Fruit fly (Drosophila melanogaster) whole organism, embryonic: Measurements from ENCODE around the gene Ac3.

Source experiments
- Asciz ChIP-seq: fragments of 200-800 bp; sonication (Bioruptor generic); optimal IDR thresholded peaks from 2 replicates; lab custom pipeline; 2017; ENCODE audit warnings: missing biosample characterization, mild to moderate bottlenecking, missing genetic modification characterization, missing genetic modification reagents
- CG10209 ChIP-seq: fragments of 200-800 bp; sonication (Bioruptor generic); optimal IDR thresholded peaks from 3 replicates; lab custom pipeline; 2017; ENCODE audit warnings: missing biosample characterization, mild to moderate bottlenecking, missing genetic modification characterization, missing genetic modification reagents
- CG10462 ChIP-seq: fragments of 200-800 bp; sonication (Bioruptor generic); optimal IDR thresholded peaks from 2 replicates; lab custom pipeline; 2016; ENCODE audit warnings: missing biosample characterization, missing genetic modification characterization
- CG10543 ChIP-seq: fragments of 200-800 bp; sonication (Bioruptor generic); optimal IDR thresholded peaks from 3 replicates; lab custom pipeline; 2017; ENCODE audit warnings: missing biosample characterization, mild to moderate bottlenecking, missing genetic modification characterization, moderate library complexity
- CG1233 ChIP-seq: fragments of 200-800 bp; sonication (Bioruptor generic); optimal IDR thresholded peaks from 4 replicates; lab custom pipeline; 2018; ENCODE audit warnings: missing biosample characterization, mild to moderate bottlenecking, missing genetic modification characterization
- CG13287 ChIP-seq: fragments of 200-800 bp; sonication (Bioruptor generic); IDR thresholded peaks from 2 replicates; pipeline ENCODE4 v1.3.6; 2022; ENCODE audit warnings: missing biosample characterization, missing genetic modification characterization; ENCODE audit not compliant: partially characterized antibody
- CG15269 ChIP-seq: fragments of 200-800 bp; sonication (Bioruptor generic); optimal IDR thresholded peaks from 2 replicates; lab custom pipeline; 2018; ENCODE audit warnings: missing biosample characterization, mild to moderate bottlenecking, missing genetic modification characterization, moderate library complexity
- CG15514 ChIP-seq: fragments of 200-800 bp; sonication (Bioruptor generic); optimal IDR thresholded peaks from 3 replicates; lab custom pipeline; 2017; ENCODE audit warnings: missing biosample characterization, missing genetic modification characterization, mild to moderate bottlenecking, moderate library complexity, missing genetic modification reagents
- CG16863 ChIP-seq: fragments of 200-800 bp; sonication (Bioruptor generic); optimal IDR thresholded peaks from 3 replicates; lab custom pipeline; 2016; ENCODE audit warnings: missing biosample characterization, missing genetic modification characterization
- CG17385 ChIP-seq: fragments of 200-800 bp; sonication (Bioruptor generic); optimal IDR thresholded peaks from 3 replicates; lab custom pipeline; 2018; ENCODE audit warnings: missing biosample characterization, mild to moderate bottlenecking, missing genetic modification characterization
- CG18011 ChIP-seq: fragments of 200-800 bp; sonication (Bioruptor generic); optimal IDR thresholded peaks from 2 replicates; lab custom pipeline; 2017; ENCODE audit warnings: missing biosample characterization, missing genetic modification characterization, mild to moderate bottlenecking, moderate library complexity, missing genotype
- CG2199 ChIP-seq: fragments of 200-800 bp; sonication (Bioruptor generic); IDR thresholded peaks from 3 replicates; pipeline ENCODE4 v1.3.6; 2022; ENCODE audit warnings: missing biosample characterization, missing genetic modification characterization
- CG2678 ChIP-seq: fragments of 200-800 bp; sonication (Bioruptor generic); optimal IDR thresholded peaks from 3 replicates; lab custom pipeline; 2019; ENCODE audit warnings: missing biosample characterization, mild to moderate bottlenecking, missing genetic modification characterization, moderate library complexity
- CG2712 ChIP-seq: fragments of 200-800 bp; optimal IDR thresholded peaks from 3 replicates; lab custom pipeline; 2019; ENCODE audit warnings: missing biosample characterization, mild to moderate bottlenecking, missing genetic modification characterization, moderate library complexity
- CG31365 ChIP-seq: fragments of 200-800 bp; sonication (Bioruptor generic); optimal IDR thresholded peaks from 2 replicates; lab custom pipeline; 2018; ENCODE audit warnings: missing biosample characterization, mild to moderate bottlenecking, missing genetic modification characterization
- CG31441 ChIP-seq: fragments of 200-800 bp; sonication (Bioruptor generic); IDR thresholded peaks from 2 replicates; pipeline ENCODE4 v1.3.6; 2022; ENCODE audit warnings: missing biosample characterization, missing genetic modification characterization
- CG32767 ChIP-seq: fragments of 200-800 bp; sonication (Bioruptor generic); IDR thresholded peaks from 2 replicates; pipeline ENCODE4 v1.3.6; 2022; ENCODE audit warnings: missing biosample characterization, missing genetic modification characterization
- CG42726 ChIP-seq: fragments of 200-800 bp; sonication (Bioruptor generic); IDR thresholded peaks from 2 replicates; pipeline ENCODE4 v1.3.6; 2022; ENCODE audit warnings: missing biosample characterization, missing genetic modification characterization; ENCODE audit not compliant: partially characterized antibody
- CG5245 ChIP-seq: fragments of 200-800 bp; sonication (Bioruptor generic); optimal IDR thresholded peaks from 3 replicates; lab custom pipeline; 2016; ENCODE audit warnings: missing biosample characterization, missing genetic modification characterization
- CG7372 ChIP-seq: fragments of 200-800 bp; sonication (Bioruptor generic); IDR thresholded peaks from 2 replicates; pipeline ENCODE4 v1.3.6; 2022; ENCODE audit warnings: missing biosample characterization, missing genetic modification characterization
- CG8089 ChIP-seq: fragments of 200-800 bp; sonication (Bioruptor generic); optimal IDR thresholded peaks from 3 replicates; lab custom pipeline; 2016; ENCODE audit warnings: missing biosample characterization, missing genetic modification characterization
- CG8281 ChIP-seq: fragments of 200-800 bp; sonication (Bioruptor generic); optimal IDR thresholded peaks from 2 replicates; lab custom pipeline; 2018; ENCODE audit warnings: missing biosample characterization, mild to moderate bottlenecking, missing genetic modification characterization, moderate library complexity
- CG9727 ChIP-seq: fragments of 200-800 bp; sonication (Bioruptor generic); optimal IDR thresholded peaks from 3 replicates; lab custom pipeline; 2017; ENCODE audit warnings: missing biosample characterization, mild to moderate bottlenecking, missing genetic modification characterization
- CTCF ChIP-seq: fragments of 200-800 bp; sonication (Bioruptor generic); optimal IDR thresholded peaks from 2 replicates; lab custom pipeline; 2017; ENCODE audit warnings: missing biosample characterization, mild to moderate bottlenecking, missing genetic modification characterization, moderate library complexity
- Dll ChIP-seq: fragments of 200-800 bp; sonication (Bioruptor generic); IDR thresholded peaks from 4 replicates; pipeline ENCODE4 v1.3.6; 2022; ENCODE audit warnings: missing biosample characterization, missing genetic modification characterization; ENCODE audit not compliant: partially characterized antibody
- Eip74EF ChIP-seq, 2 experiments: fragments of 200-800 bp in 1 of 2; fragments of >200 bp in 1 of 2; sonication (Bioruptor generic) in 1 of 2; optimal IDR thresholded peaks; 2 replicates each; lab custom pipeline; 2017 to 2019; ENCODE audit warnings: missing biosample characterization in 2 of 2, missing genetic modification characterization in 2 of 2, mild to moderate bottlenecking in 1 of 2, moderate library complexity in 1 of 2
- HHEX ChIP-seq: fragments of 200-800 bp; sonication (Bioruptor generic); optimal IDR thresholded peaks from 3 replicates; lab custom pipeline; 2017; ENCODE audit warnings: missing biosample characterization, mild to moderate bottlenecking, missing genetic modification characterization, missing genetic modification reagents
- Myb ChIP-seq: fragments of 200-800 bp; sonication (Bioruptor generic); optimal IDR thresholded peaks from 2 replicates; lab custom pipeline; 2016; ENCODE audit warnings: missing biosample characterization, missing genetic modification characterization
- Poxn ChIP-seq: fragments of 200-800 bp; sonication (Bioruptor generic); IDR thresholded peaks from 2 replicates; pipeline ENCODE4 v1.3.6; 2022; ENCODE audit warnings: missing biosample characterization, missing genetic modification characterization
- Sox102F ChIP-seq: fragments of 200-800 bp; sonication (Bioruptor generic); optimal IDR thresholded peaks from 2 replicates; lab custom pipeline; 2018; ENCODE audit warnings: missing biosample characterization, mild to moderate bottlenecking, missing genetic modification characterization, moderate library complexity
- caup ChIP-seq: fragments of 200-800 bp; sonication (Bioruptor generic); optimal IDR thresholded peaks from 3 replicates; lab custom pipeline; 2017; ENCODE audit warnings: missing biosample characterization, mild to moderate bottlenecking, missing genetic modification characterization, moderate library complexity; ENCODE audit not compliant: severe bottlenecking
- chif ChIP-seq, 2 experiments: fragments of 200-800 bp; sonication (Bioruptor generic); optimal IDR thresholded peaks; 3 replicates each; lab custom pipeline; 2016; ENCODE audit warnings: missing biosample characterization in 2 of 2, missing genetic modification characterization in 2 of 2
- ci ChIP-seq: fragments of 200-800 bp; sonication (Bioruptor generic); IDR thresholded peaks from 3 replicates; pipeline ENCODE4 v1.3.6; 2022; ENCODE audit warnings: missing biosample characterization, missing genetic modification characterization
- cwo ChIP-seq: fragments of 200-800 bp; sonication (Bioruptor generic); optimal IDR thresholded peaks from 3 replicates; lab custom pipeline; 2017; ENCODE audit warnings: missing biosample characterization, missing genetic modification characterization, mild to moderate bottlenecking, moderate library complexity, missing genetic modification reagents
- dan ChIP-seq: fragments of 200-800 bp; sonication (Bioruptor generic); IDR thresholded peaks from 2 replicates; pipeline ENCODE4 v1.3.6; 2022; ENCODE audit warnings: missing biosample characterization, missing genetic modification characterization
- ewg ChIP-seq: fragments of 200-800 bp; sonication (Bioruptor generic); optimal IDR thresholded peaks from 3 replicates; lab custom pipeline; 2017; ENCODE audit warnings: mild to moderate bottlenecking, missing biosample characterization, missing genetic modification reagents, missing genetic modification characterization
- hb ChIP-seq: fragments of 200-800 bp; sonication (Bioruptor generic); IDR thresholded peaks from 3 replicates; pipeline ENCODE4 v1.3.6; 2022; ENCODE audit warnings: missing biosample characterization, missing genetic modification characterization; ENCODE audit not compliant: partially characterized antibody
- knrl ChIP-seq: fragments of 200-800 bp; sonication (Bioruptor generic); IDR thresholded peaks from 3 replicates; pipeline ENCODE4 v1.3.6; 2022; ENCODE audit warnings: missing biosample characterization, missing genetic modification characterization; ENCODE audit not compliant: partially characterized antibody
- lab ChIP-seq: fragments of 200-800 bp; sonication (Bioruptor generic); optimal IDR thresholded peaks from 3 replicates; lab custom pipeline; 2017; ENCODE audit warnings: missing biosample characterization, missing genetic modification characterization, mild to moderate bottlenecking, moderate library complexity, missing genetic modification reagents
- lilli ChIP-seq: fragments of 200-800 bp; sonication (Bioruptor generic); optimal IDR thresholded peaks from 3 replicates; lab custom pipeline; 2016; ENCODE audit warnings: missing biosample characterization, missing genetic modification characterization
- lola ChIP-seq, 3 experiments: fragments of >200 bp in 2 of 3; fragments of 200-800 bp in 1 of 3; sonication (Bioruptor generic) in 1 of 3; optimal IDR thresholded peaks; 2 replicates each; lab custom pipeline; 2017 to 2019; ENCODE audit warnings: missing biosample characterization in 3 of 3, missing genetic modification characterization in 3 of 3, mild to moderate bottlenecking in 1 of 3, moderate library complexity in 1 of 3
- mirr ChIP-seq: fragments of 200-800 bp; sonication (Bioruptor generic); optimal IDR thresholded peaks from 3 replicates; lab custom pipeline; 2018; ENCODE audit warnings: missing biosample characterization, mild to moderate bottlenecking, missing genetic modification characterization
- row ChIP-seq: fragments of 200-800 bp; sonication (Bioruptor generic); IDR thresholded peaks from 3 replicates; pipeline ENCODE4 v1.3.6; 2022; ENCODE audit warnings: missing biosample characterization, missing genetic modification characterization
- seq ChIP-seq: fragments of 200-800 bp; sonication (Bioruptor generic); IDR thresholded peaks from 2 replicates; pipeline ENCODE4 v1.3.6; 2022; ENCODE audit warnings: missing biosample characterization, missing genetic modification characterization
- tap ChIP-seq: fragments of 200-800 bp; optimal IDR thresholded peaks from 3 replicates; lab custom pipeline; 2019; ENCODE audit warnings: missing biosample characterization, mild to moderate bottlenecking, missing genetic modification characterization, moderate library complexity
- wek ChIP-seq: fragments of 200-800 bp; sonication (Bioruptor generic); optimal IDR thresholded peaks from 3 replicates; lab custom pipeline; 2018; ENCODE audit warnings: missing biosample characterization, mild to moderate bottlenecking, missing genetic modification characterization, moderate library complexity
- zfh2 ChIP-seq: fragments of 200-800 bp; sonication (Bioruptor generic); optimal IDR thresholded peaks from 2 replicates; lab custom pipeline; 2016; ENCODE audit warnings: missing biosample characterization, missing genetic modification characterization

Ac3 gene

dm6 chr2L:21623685-21624471, 8.5 kb upstream of the Ac3 start, which contains the start of gene CG2201 (continued):
- TF ChIP-seq CG13287 (GFP tag; lab: Robert Waterston, UW), result no peak
- no peak for TF ChIP-seq Dll
- TF ChIP-seq CG32767 (GFP tag; lab: Robert Waterston, UW), result peak; percentile 59; the same call in 1 of the 2 replicates
- peak; percentile 58 for TF ChIP-seq wek (GFP tag; lab: Kevin White, UChicago)
- no peak for TF ChIP-seq CG16863 (GFP tag; lab: Kevin White, UChicago)
- TF ChIP-seq CG31441 (GFP tag; lab: Robert Waterston, UW), result peak; percentile 30
- peak; percentile 25 for TF ChIP-seq CG2678 (tag; lab: Kevin White, UChicago)
- TF ChIP-seq CG10209 (GFP tag; lab: Kevin White, UChicago), result peak; percentile 61
- TF ChIP-seq CG17385 (GFP tag; lab: Kevin White, UChicago), result peak; percentile 37
- no peak for TF ChIP-seq dan (GFP tag; lab: Robert Waterston, UW)
- peak; percentile 8 for TF ChIP-seq CG10543 (GFP tag; lab: Kevin White, UChicago)
- no peak for TF ChIP-seq hb (GFP tag; lab: Robert Waterston, UW)
- peak; percentile 53 for TF ChIP-seq CG15269 (tag; lab: Kevin White, UChicago)
- no peak for TF ChIP-seq CG1233 (GFP tag; lab: Kevin White, UChicago)
- TF ChIP-seq Asciz (GFP tag; lab: Kevin White, UChicago), result peak; percentile 54
- TF ChIP-seq CG10462 (GFP tag; lab: Kevin White, UChicago), result no peak
- TF ChIP-seq Eip74EF (GFP tag; optimal IDR thresholded peaks at IDR 0.05; lab: Kevin White, UChicago), result peak in 1 of 2 experiments; percentile 40
- TF ChIP-seq Myb (GFP tag; lab: Kevin White, UChicago), result no peak
- peak; percentile 99 for TF ChIP-seq CG8089 (GFP tag; lab: Kevin White, UChicago)
- TF ChIP-seq CG7372, result no peak
- TF ChIP-seq ewg (GFP tag; lab: Kevin White, UChicago), result peak; percentile 49
- peak in 1 of 3 experiments; percentile 24 for TF ChIP-seq lola (GFP tag; optimal IDR thresholded peaks at IDR 0.05; lab: Kevin White, UChicago)
- TF ChIP-seq Sox102F (GFP tag; lab: Kevin White, UChicago), result peak; percentile 69
- TF ChIP-seq row (GFP tag; lab: Robert Waterston, UW), result peak; percentile 61
- no peak for TF ChIP-seq knrl
- TF ChIP-seq HHEX (GFP tag; lab: Kevin White, UChicago), result peak; percentile 21
- no peak for TF ChIP-seq cwo (GFP tag; lab: Kevin White, UChicago)
- TF ChIP-seq CG5245 (GFP tag; lab: Kevin White, UChicago), result peak; percentile 34
- no peak for TF ChIP-seq Poxn
- TF ChIP-seq CTCF (GFP tag; lab: Kevin White, UChicago), result peak; percentile 20
- peak; percentile 56 for TF ChIP-seq CG9727 (GFP tag; lab: Kevin White, UChicago)
- TF ChIP-seq tap (tag; lab: Kevin White, UChicago), result no peak
- no peak for TF ChIP-seq CG42726 (GFP tag; lab: Robert Waterston, UW)
- TF ChIP-seq CG18011 (GFP tag; lab: Kevin White, UChicago), result peak; percentile 96
- peak; percentile 81; the same call in 2 of the 3 replicates for TF ChIP-seq ci (GFP tag; lab: Robert Waterston, UW)
- TF ChIP-seq caup (GFP tag; lab: Kevin White, UChicago), result peak; percentile 19
- TF ChIP-seq mirr (GFP tag; lab: Kevin White, UChicago), result no peak
- TF ChIP-seq lab, result peak; percentile 5
- TF ChIP-seq zfh2 (GFP tag; lab: Kevin White, UChicago), result no peak
- TF ChIP-seq seq (GFP tag; lab: Robert Waterston, UW), result no peak
- TF ChIP-seq CG2199 (GFP tag; lab: Robert Waterston, UW), result peak; percentile 90
- no peak for TF ChIP-seq lilli (GFP tag; lab: Kevin White, UChicago)
- no peak for TF ChIP-seq CG31365 (tag; lab: Kevin White, UChicago)
- TF ChIP-seq CG15514 (GFP tag; lab: Kevin White, UChicago), result no peak
- TF ChIP-seq chif (GFP tag; optimal IDR thresholded peaks at IDR 0.05; lab: Kevin White, UChicago), result no peak
- peak; percentile 73 for TF ChIP-seq CG2712
- no peak for TF ChIP-seq CG8281 (tag; lab: Kevin White, UChicago)
